Fruit fly (Drosophila melanogaster): ENCODE measurements around the gene CG43880.

The CG43880 gene

DNA sequence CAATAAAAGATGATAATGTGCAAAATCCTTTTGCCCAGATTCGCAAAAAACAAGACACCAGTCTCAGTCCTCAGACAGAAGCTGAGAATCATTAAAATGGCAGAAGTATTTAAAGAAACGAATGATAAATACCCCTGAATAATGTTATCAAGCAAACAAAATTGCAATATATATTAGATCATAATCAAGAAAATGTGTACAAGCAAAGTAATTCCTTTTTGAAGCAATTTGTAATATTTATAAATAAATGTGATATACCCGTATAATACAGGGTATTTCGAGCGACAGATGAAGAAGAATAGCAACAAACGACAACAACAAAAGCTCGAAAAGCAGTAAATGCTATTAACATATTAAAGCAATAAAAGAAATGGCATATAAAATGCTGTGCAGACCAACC, 12.0 kb upstream of the CG43880 start:
- TF ChIP-seq EcR (GFP tag; optimal IDR thresholded peaks at IDR 0.05), result no peak
- no peak for TF ChIP-seq pan (optimal IDR thresholded peaks at IDR 0.05)
- no peak for TF ChIP-seq Dll (optimal IDR thresholded peaks at IDR 0.05)
- TF ChIP-seq usp (GFP tag; optimal IDR thresholded peaks at IDR 0.05), result no peak
- no peak for TF ChIP-seq psq (optimal IDR thresholded peaks at IDR 0.05)
- TF ChIP-seq CG8478 (optimal IDR thresholded peaks at IDR 0.05), result no peak

DNA sequence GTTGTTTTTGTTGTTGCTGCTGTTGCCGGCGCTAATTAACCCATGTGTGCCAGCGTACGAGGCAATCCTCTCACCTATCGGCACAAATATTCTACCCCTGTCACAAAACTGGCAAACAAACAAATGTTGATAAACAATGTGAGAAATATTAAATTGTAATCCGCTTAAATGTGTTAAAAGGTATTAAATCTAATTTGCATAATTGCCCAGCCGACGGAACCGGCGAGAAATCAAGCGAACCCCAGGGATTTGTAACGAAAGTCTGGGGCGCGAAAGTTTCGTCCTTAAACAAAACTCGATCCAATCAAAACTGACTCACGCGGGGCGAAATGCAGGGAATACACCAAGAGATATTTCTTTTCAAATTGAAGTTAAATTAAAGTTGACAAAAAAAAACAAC, 10.6 kb upstream of the CG43880 start:
- TF ChIP-seq usp (GFP tag; optimal IDR thresholded peaks at IDR 0.05), result no peak
- TF ChIP-seq psq (optimal IDR thresholded peaks at IDR 0.05), result no peak
- no peak for TF ChIP-seq CG8478 (optimal IDR thresholded peaks at IDR 0.05)
- no peak for TF ChIP-seq EcR (GFP tag; optimal IDR thresholded peaks at IDR 0.05)
- TF ChIP-seq Dll (optimal IDR thresholded peaks at IDR 0.05), result no peak
- no peak for TF ChIP-seq pan (optimal IDR thresholded peaks at IDR 0.05)

DNA sequence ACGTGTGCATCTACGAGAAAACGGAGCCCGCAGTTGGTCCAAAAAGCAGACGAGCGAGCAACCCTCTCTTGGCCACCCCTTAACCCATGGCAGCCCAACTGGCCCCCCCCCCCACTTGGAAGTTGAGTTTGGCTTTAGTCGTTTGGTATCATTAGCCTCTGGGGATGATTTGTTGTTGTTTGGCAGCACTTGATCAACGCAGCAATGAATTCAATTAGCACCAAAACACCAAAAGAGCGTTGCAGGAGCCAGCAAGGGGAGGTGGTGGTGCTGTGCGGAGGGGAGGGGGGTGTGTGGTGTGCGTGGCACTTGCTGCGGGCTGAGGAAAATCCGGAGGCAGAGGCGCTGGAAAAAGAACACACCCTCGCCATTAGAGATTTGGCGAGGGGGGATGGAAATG, 8.8 kb upstream of the CG43880 start:
- TF ChIP-seq psq (optimal IDR thresholded peaks at IDR 0.05), result no peak
- no peak for TF ChIP-seq Dll (optimal IDR thresholded peaks at IDR 0.05)
- no peak for TF ChIP-seq EcR (GFP tag; optimal IDR thresholded peaks at IDR 0.05)
- no peak for TF ChIP-seq pan (optimal IDR thresholded peaks at IDR 0.05)
- no peak for TF ChIP-seq CG8478 (optimal IDR thresholded peaks at IDR 0.05)
- TF ChIP-seq usp (GFP tag; optimal IDR thresholded peaks at IDR 0.05), result no peak

DNA sequence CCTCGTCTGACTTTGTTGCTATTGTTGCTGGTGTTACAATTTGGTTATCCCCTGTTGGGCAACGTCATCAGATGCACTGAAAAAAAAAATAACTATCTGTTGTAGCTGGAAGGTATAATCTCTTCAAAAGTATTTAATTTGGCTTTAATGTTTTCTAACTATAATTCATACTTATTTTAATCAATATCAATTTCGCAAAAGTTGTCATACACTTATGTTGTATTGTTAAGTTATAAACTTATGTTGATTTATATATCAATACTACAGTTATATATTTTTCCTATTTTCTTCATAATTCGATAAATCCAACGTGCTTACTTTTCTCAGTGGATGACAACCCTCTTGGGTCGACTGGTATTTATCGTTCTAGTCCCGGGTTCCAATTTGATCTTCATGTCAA, 7.6 kb upstream of the CG43880 start:
- TF ChIP-seq CG8478 (optimal IDR thresholded peaks at IDR 0.05) (no peak), psq (optimal IDR thresholded peaks at IDR 0.05) (no peak), EcR (GFP tag; optimal IDR thresholded peaks at IDR 0.05) (no peak), pan (optimal IDR thresholded peaks at IDR 0.05) (no peak)

DNA sequence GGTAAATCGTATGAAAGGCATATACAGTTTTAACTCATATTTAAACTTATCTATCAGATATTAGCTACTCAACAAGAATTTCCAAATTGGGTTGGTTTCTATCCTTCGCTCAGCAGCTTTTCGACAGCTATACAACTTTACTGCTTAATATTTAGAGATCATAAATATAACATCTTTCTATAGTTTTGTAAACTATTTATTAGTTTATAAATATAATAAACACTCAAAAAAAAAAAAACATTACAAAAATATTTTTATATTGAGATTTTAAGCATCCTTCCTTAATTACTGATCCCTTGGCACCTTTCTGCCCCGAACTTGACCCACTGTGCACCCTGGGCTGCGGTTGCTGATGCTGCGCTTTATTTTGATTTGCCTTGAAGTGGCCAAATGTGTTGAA, 6.9 kb upstream of the CG43880 start:
- TF ChIP-seq psq (optimal IDR thresholded peaks at IDR 0.05) (no peak), usp (GFP tag; optimal IDR thresholded peaks at IDR 0.05) (no peak), Dll (optimal IDR thresholded peaks at IDR 0.05) (no peak), pan (optimal IDR thresholded peaks at IDR 0.05) (no peak), EcR (GFP tag; optimal IDR thresholded peaks at IDR 0.05) (no peak), CG8478 (optimal IDR thresholded peaks at IDR 0.05) (no peak)

DNA sequence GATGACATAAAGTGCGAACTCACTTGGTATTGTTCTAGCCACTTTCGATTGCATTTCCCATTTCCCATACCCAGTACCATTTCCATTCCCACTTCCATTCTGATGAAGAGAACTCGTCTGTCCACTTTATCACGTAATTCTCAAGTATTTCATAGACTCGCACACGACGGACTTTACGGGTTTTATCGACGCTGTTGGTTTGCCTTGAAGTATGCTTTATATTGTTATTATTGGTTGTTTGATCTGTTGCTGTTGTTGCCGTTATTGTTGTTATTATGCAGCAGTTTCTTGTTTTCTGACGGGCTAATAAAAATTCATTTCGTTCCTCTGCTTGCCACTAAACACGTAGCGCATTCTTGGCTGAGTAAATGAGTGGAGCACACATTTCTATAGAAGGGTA, 6.4 kb upstream of the CG43880 start:
- no peak for TF ChIP-seq usp (GFP tag; optimal IDR thresholded peaks at IDR 0.05)
- no peak for TF ChIP-seq CG8478 (optimal IDR thresholded peaks at IDR 0.05)
- TF ChIP-seq EcR (GFP tag; optimal IDR thresholded peaks at IDR 0.05), result no peak
- TF ChIP-seq pan (optimal IDR thresholded peaks at IDR 0.05), result no peak
- no peak for TF ChIP-seq psq (optimal IDR thresholded peaks at IDR 0.05)
- TF ChIP-seq Dll (optimal IDR thresholded peaks at IDR 0.05), result no peak

DNA sequence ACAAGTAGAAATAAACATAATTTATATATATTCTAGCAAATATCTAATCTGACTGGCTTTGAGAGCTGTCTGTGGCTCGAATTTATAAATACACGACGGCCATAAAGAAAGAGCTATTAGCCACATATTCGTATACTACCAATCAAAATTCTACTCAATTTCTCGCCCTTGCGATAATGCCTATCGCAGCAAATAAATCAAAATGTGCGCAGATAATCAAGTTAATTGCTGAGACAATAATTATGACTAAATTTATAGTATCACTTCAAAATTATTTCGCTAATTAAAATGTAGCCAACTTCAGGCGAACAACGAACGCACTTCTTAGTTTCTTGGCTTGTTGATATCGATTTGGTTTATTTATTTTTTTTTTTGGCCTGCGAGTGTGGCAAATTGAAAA, 5.7 kb upstream of the CG43880 start:
- no peak for TF ChIP-seq EcR (GFP tag; optimal IDR thresholded peaks at IDR 0.05)
- TF ChIP-seq CG8478 (optimal IDR thresholded peaks at IDR 0.05), result no peak
- TF ChIP-seq usp (GFP tag; optimal IDR thresholded peaks at IDR 0.05), result no peak
- no peak for TF ChIP-seq psq (optimal IDR thresholded peaks at IDR 0.05)
- TF ChIP-seq Dll (optimal IDR thresholded peaks at IDR 0.05), result no peak
- TF ChIP-seq pan (optimal IDR thresholded peaks at IDR 0.05), result no peak

DNA sequence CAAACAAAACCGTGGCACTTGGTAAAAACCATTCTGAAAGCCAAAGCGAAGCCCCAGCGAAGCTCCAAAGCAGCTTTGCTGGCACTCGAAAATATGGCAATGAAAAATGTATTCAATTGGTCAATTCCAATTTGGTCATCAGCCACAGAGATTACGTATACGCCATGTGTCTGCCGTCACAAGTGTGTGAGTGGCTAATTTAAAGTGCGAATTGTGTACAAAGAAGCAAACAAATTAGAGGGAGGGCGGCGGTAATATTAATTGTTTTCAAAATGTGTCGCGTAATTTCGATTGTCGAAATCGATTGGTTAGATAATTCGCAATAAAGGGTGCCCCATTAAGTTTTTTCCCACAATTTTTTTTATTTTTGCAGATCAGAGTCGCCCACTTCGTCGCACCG, 3.7 kb upstream of the CG43880 start:
- TF ChIP-seq psq (optimal IDR thresholded peaks at IDR 0.05) (no peak), pan (optimal IDR thresholded peaks at IDR 0.05) (no peak), EcR (GFP tag; optimal IDR thresholded peaks at IDR 0.05) (no peak), usp (GFP tag; optimal IDR thresholded peaks at IDR 0.05) (no peak), CG8478 (optimal IDR thresholded peaks at IDR 0.05) (no peak)

DNA sequence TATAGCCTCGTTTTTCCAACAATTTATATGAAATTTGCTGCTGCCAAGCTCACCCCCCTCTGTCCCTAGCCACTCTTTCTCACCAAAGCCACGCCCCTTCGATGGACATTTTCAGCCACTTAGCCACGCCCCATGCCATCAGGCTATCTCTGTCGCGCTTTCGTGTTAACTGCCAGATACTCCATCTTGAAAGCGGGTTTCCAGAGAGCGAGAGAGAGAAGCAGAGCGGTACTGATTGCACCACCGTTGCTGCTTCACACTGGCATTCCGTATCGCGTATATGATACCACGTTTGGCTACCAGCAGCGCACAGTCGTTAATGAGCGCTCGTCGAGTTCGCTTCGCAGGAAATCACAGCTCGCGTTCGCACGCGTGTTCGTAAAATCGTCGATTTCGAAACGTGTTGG, 1.8 kb upstream of the CG43880 start, which contains the start of gene exex:
TSS of gene exex (plus strand) at position 307 of the 407 bp plus-strand sequence.
- TF ChIP-seq CG8478 (optimal IDR thresholded peaks at IDR 0.05) (peak; percentile 17), psq (optimal IDR thresholded peaks at IDR 0.05) (no peak), Dll (optimal IDR thresholded peaks at IDR 0.05) (no peak)

DNA sequence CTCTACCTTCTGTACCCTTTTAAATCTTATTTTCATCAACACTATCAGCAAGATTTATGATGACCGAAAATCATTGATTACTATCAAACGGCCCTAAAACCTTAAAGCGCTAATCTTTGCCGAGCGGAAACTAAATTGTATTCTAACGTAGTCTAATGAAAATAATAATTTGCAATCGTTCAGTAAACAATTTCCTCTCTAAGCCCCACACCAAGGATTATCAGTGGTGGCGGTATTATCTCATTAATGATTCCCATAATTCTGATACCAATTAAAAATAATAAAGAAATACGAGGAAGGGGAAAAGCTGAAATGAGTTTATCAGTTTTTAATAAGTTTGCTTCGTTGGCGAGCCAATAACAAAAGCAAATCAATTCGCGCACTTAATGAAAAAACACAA, 2.2 kb downstream of the CG43880 start:
- TF ChIP-seq CG8478 (optimal IDR thresholded peaks at IDR 0.05) (no peak), pan (optimal IDR thresholded peaks at IDR 0.05) (no peak), EcR (GFP tag; optimal IDR thresholded peaks at IDR 0.05) (no peak), usp (GFP tag; optimal IDR thresholded peaks at IDR 0.05) (no peak), psq (optimal IDR thresholded peaks at IDR 0.05) (no peak), Dll (optimal IDR thresholded peaks at IDR 0.05) (no peak)

DNA sequence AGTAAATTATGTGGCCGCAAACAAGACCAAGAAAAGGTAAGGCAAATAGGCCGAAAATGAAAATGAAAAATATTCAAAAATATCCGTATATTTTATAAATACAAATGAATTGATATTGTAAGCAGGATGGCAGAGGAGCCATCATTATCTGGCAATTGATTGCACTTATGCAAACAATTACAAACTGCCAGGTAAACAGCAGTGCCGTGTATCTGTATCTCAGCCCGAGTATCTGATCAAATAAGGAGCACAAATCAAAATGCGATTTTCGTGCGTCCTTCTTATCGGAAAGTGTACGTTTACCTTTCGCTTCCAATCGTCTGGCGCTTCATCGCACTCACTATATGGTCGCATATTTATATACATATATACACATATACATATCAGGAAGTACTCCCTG, 3.1 kb downstream of the CG43880 start:
- TF ChIP-seq usp (GFP tag; optimal IDR thresholded peaks at IDR 0.05), result no peak
- TF ChIP-seq EcR (GFP tag; optimal IDR thresholded peaks at IDR 0.05), result no peak
- TF ChIP-seq pan (optimal IDR thresholded peaks at IDR 0.05), result no peak
- no peak for TF ChIP-seq Dll (optimal IDR thresholded peaks at IDR 0.05)
- no peak for TF ChIP-seq CG8478 (optimal IDR thresholded peaks at IDR 0.05)

DNA sequence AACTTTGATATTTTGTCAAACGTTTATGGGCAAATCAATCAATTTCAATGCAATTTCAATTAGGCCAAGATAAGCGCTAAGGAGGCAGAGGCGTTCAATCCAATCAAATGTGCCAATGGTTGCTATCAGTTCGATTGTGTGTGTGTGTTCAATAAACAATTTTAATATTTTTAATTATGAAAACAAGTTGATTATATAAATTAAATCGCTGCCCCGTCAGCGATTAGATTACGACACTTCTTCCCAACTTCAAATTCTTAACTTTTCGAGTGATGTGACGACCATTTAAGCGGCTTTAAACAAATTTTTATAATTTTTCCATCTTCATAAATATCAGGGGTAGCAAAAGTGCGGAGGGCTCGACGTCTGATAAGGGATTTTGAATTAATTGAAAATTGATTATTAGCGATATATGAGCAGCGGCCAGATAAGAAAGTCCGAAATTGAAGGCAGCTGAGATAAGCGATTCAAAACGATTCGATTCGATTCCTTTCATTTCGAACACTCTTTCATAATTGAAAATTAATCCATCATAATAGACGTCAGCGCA, 3.6 kb downstream of the CG43880 start:
- TF ChIP-seq Dll (optimal IDR thresholded peaks at IDR 0.05) (no peak), psq (optimal IDR thresholded peaks at IDR 0.05) (no peak), pan (optimal IDR thresholded peaks at IDR 0.05) (no peak), usp (GFP tag; optimal IDR thresholded peaks at IDR 0.05) (no peak), EcR (GFP tag; optimal IDR thresholded peaks at IDR 0.05) (no peak), CG8478 (optimal IDR thresholded peaks at IDR 0.05) (no peak)

DNA sequence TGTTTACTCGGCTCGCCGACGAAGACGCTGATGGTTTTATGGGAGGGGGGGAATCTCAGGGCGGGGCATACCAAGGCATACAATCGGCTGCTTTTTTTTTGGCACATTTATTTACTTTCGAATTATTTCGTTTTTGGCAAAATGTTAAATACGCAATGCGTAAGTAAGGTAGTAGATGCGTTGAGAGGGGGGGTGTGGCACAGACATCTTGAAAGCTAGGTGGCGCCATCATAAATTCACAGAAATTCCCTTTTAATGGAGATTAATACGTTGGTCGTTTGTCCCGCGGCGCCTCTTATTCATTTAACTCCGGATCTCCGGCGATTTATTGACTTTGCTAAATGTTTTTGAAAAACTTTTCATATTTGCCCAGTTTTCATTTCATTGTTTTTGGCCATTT, 4.6 kb downstream of the CG43880 start:
- TF ChIP-seq CG8478 (optimal IDR thresholded peaks at IDR 0.05) (no peak), Dll (optimal IDR thresholded peaks at IDR 0.05) (no peak), psq (optimal IDR thresholded peaks at IDR 0.05) (no peak), pan (optimal IDR thresholded peaks at IDR 0.05) (no peak), usp (GFP tag; optimal IDR thresholded peaks at IDR 0.05) (no peak), EcR (GFP tag; optimal IDR thresholded peaks at IDR 0.05) (no peak)

All from whole organism.